Worm (Caenorhabditis elegans) whole organism, L4 larva: ENCODE data around the gene chil-15.

Experiments used
- Y105C5A.15 ChIP-seq: fragments of 200-800 bp; sonication (Bioruptor generic); IDR thresholded peaks from 2 replicates; pipeline ENCODE4 v1.3.6; 2022; ENCODE audit warnings: missing genetic modification characterization, missing compliant biosample characterization
- ZK337.2 ChIP-seq: fragments of 200-800 bp; sonication (Bioruptor generic); IDR thresholded peaks from 2 replicates; pipeline ENCODE4 v1.3.6; 2022; ENCODE audit warnings: missing genetic modification reagents, missing genetic modification characterization, missing compliant biosample characterization
- aha-1 ChIP-seq: fragments of 150-350 bp; peaks from one replicate; lab custom pipeline; 2014; ENCODE audit warnings: missing biosample characterization, missing genetic modification characterization
- ceh-32 ChIP-seq: sonication (generic microtip); optimal IDR thresholded peaks from 2 replicates; lab custom pipeline; 2016; ENCODE audit warnings: mild to moderate bottlenecking, missing genetic modification characterization, missing compliant biosample characterization; ENCODE audit not compliant: poor library complexity
- daf-16 ChIP-seq, 3 experiments: sonication (generic microtip); optimal IDR thresholded peaks; 2 replicates each; lab custom pipeline; 2016 to 2017; ENCODE audit warnings: missing genetic modification characterization in 3 of 3, missing genetic modification reagents in 3 of 3, mild to moderate bottlenecking in 2 of 3, missing compliant biosample characterization in 2 of 3, missing biosample characterization in 1 of 3, moderate library complexity in 1 of 3
- dmd-6 ChIP-seq: fragments of 200-800 bp; sonication (Bioruptor generic); IDR thresholded peaks from 2 replicates; pipeline ENCODE4 v1.3.6; 2022; ENCODE audit warnings: missing genetic modification reagents, missing genetic modification characterization, missing compliant biosample characterization
- dve-1 ChIP-seq: sonication (generic microtip); optimal IDR thresholded peaks from 2 replicates; lab custom pipeline; 2017; ENCODE audit warnings: antibody characterized with exemption, mild to moderate bottlenecking, missing genetic modification characterization, missing compliant biosample characterization; ENCODE audit not compliant: insufficient read depth
- egl-27 ChIP-seq: sonication (generic microtip); optimal IDR thresholded peaks from 3 replicates; lab custom pipeline; 2017; ENCODE audit warnings: missing biosample characterization, missing genetic modification reagents, missing genetic modification characterization
- fkh-10 ChIP-seq: fragments of 150-350 bp; optimal IDR thresholded peaks from 2 replicates; lab custom pipeline; 2014; ENCODE audit warnings: missing biosample characterization, missing genetic modification reagents, missing genetic modification characterization
- fos-1 ChIP-seq: fragments of 150-350 bp; optimal IDR thresholded peaks from 2 replicates; lab custom pipeline; 2014; ENCODE audit warnings: missing biosample characterization, missing genetic modification characterization
- hif-1 ChIP-seq, 2 experiments: sonication (generic microtip); optimal IDR thresholded peaks; 2 replicates each; lab custom pipeline; 2016 to 2017; ENCODE audit warnings: missing compliant biosample characterization in 2 of 2, missing genetic modification characterization in 2 of 2, missing genetic modification reagents in 2 of 2, missing genotype in 2 of 2, mild to moderate bottlenecking in 1 of 2
- hlh-11 ChIP-seq: fragments of 200-800 bp; sonication (Bioruptor generic); optimal IDR thresholded peaks from 2 replicates; lab custom pipeline; 2018; ENCODE audit warnings: mild to moderate bottlenecking, missing genetic modification characterization, missing compliant biosample characterization
- hlh-30 ChIP-seq: sonication (generic microtip); optimal IDR thresholded peaks from 2 replicates; lab custom pipeline; 2017; ENCODE audit warnings: antibody characterized with exemption, mild to moderate bottlenecking, missing genetic modification characterization, missing compliant biosample characterization; ENCODE audit not compliant: insufficient read depth
- hmg-1.1 ChIP-seq: fragments of 200-800 bp; sonication (Bioruptor generic); IDR thresholded peaks from 2 replicates; pipeline ENCODE4 v1.3.6; 2022; ENCODE audit warnings: missing genetic modification reagents, missing genetic modification characterization, missing compliant biosample characterization
- jun-1 ChIP-seq: fragments of 150-350 bp; optimal IDR thresholded peaks from 2 replicates; lab custom pipeline; 2014; ENCODE audit warnings: missing biosample characterization, missing genetic modification reagents, missing genetic modification characterization
- lin-1 ChIP-seq: fragments of 200-800 bp; sonication (Bioruptor generic); IDR thresholded peaks from 2 replicates; pipeline ENCODE4 v1.3.6; 2022; ENCODE audit warnings: missing genetic modification reagents, missing genetic modification characterization, missing compliant biosample characterization
- madf-5 ChIP-seq, 2 experiments: fragments of 200-800 bp; sonication (Bioruptor generic); IDR thresholded peaks; 2 replicates each; pipeline ENCODE4 v1.3.6; 2022; ENCODE audit warnings: missing compliant biosample characterization in 2 of 2, missing genetic modification characterization in 2 of 2
- madf-9 ChIP-seq: fragments of 200-800 bp; sonication (Bioruptor generic); conservative IDR thresholded peaks from 2 replicates; pipeline ENCODE4 v1.3.6; 2022; ENCODE audit warnings: missing genetic modification reagents, missing genetic modification characterization, missing compliant biosample characterization
- mes-2 ChIP-seq: sonication (generic microtip); optimal IDR thresholded peaks from 2 replicates; lab custom pipeline; 2016; ENCODE audit warnings: missing genotype, mild to moderate bottlenecking, missing genetic modification characterization, missing compliant biosample characterization; ENCODE audit not compliant: poor library complexity, severe bottlenecking
- mxl-2 ChIP-seq: fragments of 200-800 bp; sonication (Bioruptor generic); conservative IDR thresholded peaks from 2 replicates; pipeline ENCODE4 v1.3.6; 2022; ENCODE audit warnings: missing genetic modification reagents, missing genetic modification characterization, missing compliant biosample characterization
- nhr-102 ChIP-seq: sonication (generic microtip); optimal IDR thresholded peaks from 2 replicates; lab custom pipeline; 2016; ENCODE audit warnings: mild to moderate bottlenecking, missing genetic modification characterization, moderate library complexity, missing compliant biosample characterization
- nhr-28 ChIP-seq: fragments of 150-350 bp; optimal IDR thresholded peaks from 2 replicates; lab custom pipeline; 2014; ENCODE audit warnings: missing biosample characterization, missing genetic modification characterization
- php-3 ChIP-seq: fragments of 200-800 bp; sonication (Bioruptor generic); IDR thresholded peaks from 2 replicates; pipeline ENCODE4 v1.3.6; 2022; ENCODE audit warnings: missing genetic modification reagents, missing genetic modification characterization, missing compliant biosample characterization
- pqm-1 ChIP-seq: sonication (generic microtip); optimal IDR thresholded peaks from 2 replicates; lab custom pipeline; 2017; ENCODE audit warnings: missing biosample characterization, missing genetic modification characterization
- saeg-2 ChIP-seq: fragments of 200-800 bp; sonication (Bioruptor generic); IDR thresholded peaks from 2 replicates; pipeline ENCODE4 v1.3.6; 2022; ENCODE audit warnings: missing genetic modification reagents, missing genetic modification characterization, missing compliant biosample characterization
- skn-1 ChIP-seq: fragments of 150-350 bp; optimal IDR thresholded peaks from 2 replicates; lab custom pipeline; 2014; ENCODE audit warnings: missing biosample characterization, missing genetic modification characterization
- unc-130 ChIP-seq: sonication (generic microtip); optimal IDR thresholded peaks from 2 replicates; lab custom pipeline; 2016; ENCODE audit warnings: missing genetic modification reagents, missing genetic modification characterization, missing compliant biosample characterization
- unc-62 ChIP-seq, 3 experiments: fragments of 150-350 bp in 1 of 3; sonication (generic microtip); optimal IDR thresholded peaks in 2 of 3; peaks in 1 of 3; 1 replicate in 1 of 3; 2 replicates in 2 of 3; lab custom pipeline; 2014 to 2017; ENCODE audit warnings: missing biosample characterization in 3 of 3, missing genetic modification characterization in 3 of 3, missing genetic modification reagents in 3 of 3, missing genotype in 1 of 3
- zag-1 ChIP-seq: fragments of 150-350 bp; optimal IDR thresholded peaks from 2 replicates; lab custom pipeline; 2014; ENCODE audit warnings: missing biosample characterization, missing genetic modification characterization
- zfp-2 ChIP-seq: sonication (generic microtip); optimal IDR thresholded peaks from 2 replicates; lab custom pipeline; 2016; ENCODE audit warnings: mild to moderate bottlenecking, missing genetic modification characterization, missing compliant biosample characterization
- ztf-7 ChIP-seq: fragments of 150-350 bp; optimal IDR thresholded peaks from 2 replicates; lab custom pipeline; 2014; ENCODE audit warnings: missing biosample characterization, missing genetic modification characterization

Gene chil-15

ce11 chrII:9485081-9485730 lies 41.8 kb upstream of the chil-15 start (continued):
- TF ChIP-seq hlh-30: no peak
- TF ChIP-seq egl-27 (tag; lab: Kevin White, UChicago): no peak

ce11 chrII:9483342-9483741 lies 39.9 kb upstream of the chil-15 start:
- TF ChIP-seq php-3 (GFP tag; lab: Robert Waterston, UW) (no peak), hif-1 (tag; optimal IDR thresholded peaks at IDR 0.05; lab: Kevin White, UChicago) (peak in 1 of 2 experiments; percentile 59), madf-9 (GFP tag; lab: Robert Waterston, UW) (no peak), dve-1 (tag; lab: Kevin White, UChicago) (peak; percentile 39), jun-1 (tag; lab: Kevin White, UChicago) (no peak), lin-1 (GFP tag; lab: Robert Waterston, UW) (peak; percentile 42; the same call in 1 of the 2 replicates), daf-16 (GFP tag; optimal IDR thresholded peaks at IDR 0.05; lab: Kevin White, UChicago) (peak in 1 of 2 experiments; percentile 21), daf-16 (tag; optimal IDR thresholded peaks at IDR 0.05; lab: Kevin White, UChicago) (peak; percentile 78), nhr-28 (tag; lab: Kevin White, UChicago) (peak; percentile 54), aha-1 (tag; lab: Kevin White, UChicago) (peak; percentile 37), pqm-1 (tag; lab: Kevin White, UChicago) (peak; percentile 17), dmd-6 (peak; percentile 66), unc-62 (GFP tag; optimal IDR thresholded peaks at IDR 0.05 in 1 of 2; lab: Kevin White, UChicago) (peak in 1 of 2 experiments; percentile 90), unc-62 (tag; optimal IDR thresholded peaks at IDR 0.05; lab: Kevin White, UChicago) (no peak), hlh-11 (peak; percentile 30), ZK337.2 (GFP tag; lab: Robert Waterston, UW) (no peak)

ce11 chrII:9482529-9482928 lies 39.1 kb upstream of the chil-15 start:
- TF ChIP-seq pqm-1 (tag; lab: Kevin White, UChicago) (peak; percentile 8), nhr-28 (tag; lab: Kevin White, UChicago) (peak; percentile 23), daf-16 (GFP tag; optimal IDR thresholded peaks at IDR 0.05; lab: Kevin White, UChicago) (no peak), daf-16 (tag; optimal IDR thresholded peaks at IDR 0.05; lab: Kevin White, UChicago) (peak; percentile 19), hlh-11 (peak; percentile 37), mes-2 (tag; lab: Kevin White, UChicago) (no peak), hlh-30 (peak; percentile 27), zfp-2 (tag; lab: Kevin White, UChicago) (no peak), hif-1 (tag; optimal IDR thresholded peaks at IDR 0.05; lab: Kevin White, UChicago) (peak in 1 of 2 experiments; percentile 82), dmd-6 (peak; percentile 56)

- TF ChIP-seq dmd-6 (peak; percentile 47; the same call in 1 of the 2 replicates), aha-1 (tag; lab: Kevin White, UChicago) (peak; percentile 87), daf-16 (GFP tag; optimal IDR thresholded peaks at IDR 0.05; lab: Kevin White, UChicago) (no peak), daf-16 (tag; optimal IDR thresholded peaks at IDR 0.05; lab: Kevin White, UChicago) (peak; percentile 14), skn-1 (tag; lab: Kevin White, UChicago) (no peak)
Measured at ce11 chrII:9481427-9481826, 38.0 kb upstream of the chil-15 start.

- TF ChIP-seq saeg-2 (GFP tag; lab: Robert Waterston, UW) (no peak), nhr-102 (tag; lab: Kevin White, UChicago) (no peak), madf-5 (GFP tag; IDR thresholded peaks at IDR 0.05; lab: Robert Waterston, UW) (no peak), fos-1 (no peak), mxl-2 (GFP tag; lab: Robert Waterston, UW) (no peak), ceh-32 (tag; lab: Kevin White, UChicago) (no peak), hmg-1.1 (GFP tag; lab: Robert Waterston, UW) (no peak), Y105C5A.15 (GFP tag; lab: Robert Waterston, UW) (no peak), ztf-7 (tag; lab: Kevin White, UChicago) (no peak), daf-16 (GFP tag; optimal IDR thresholded peaks at IDR 0.05; lab: Kevin White, UChicago) (no peak), daf-16 (tag; optimal IDR thresholded peaks at IDR 0.05; lab: Kevin White, UChicago) (no peak), zag-1 (tag; lab: Kevin White, UChicago) (no peak), hlh-11 (no peak), unc-130 (GFP tag; lab: Kevin White, UChicago) (no peak), fkh-10 (GFP tag; lab: Kevin White, UChicago) (no peak)
Measured at ce11 chrII:9480006-9480405, 36.6 kb upstream of the chil-15 start, which contains the start of gene T19H5.7. Gene T19H5.7 (minus strand): TSS chrII:9480106.
